Fruit fly (Drosophila melanogaster) whole organism, embryonic: ENCODE data around the gene nonC.
A peak's percentile ranks its signal among the peaks of the same experiment; 100 is the strongest.

Experiments
- B-H1 ChIP-seq: fragments of 200-800 bp; sonication (Bioruptor generic); IDR thresholded peaks from 3 replicates; pipeline ENCODE4 v1.3.6; 2022; ENCODE audit warnings: missing biosample characterization, missing genetic modification characterization
- BEAF-32 ChIP-seq: fragments of 200-800 bp; sonication (Bioruptor generic); optimal IDR thresholded peaks from 3 replicates; lab custom pipeline; 2017; ENCODE audit warnings: missing biosample characterization, missing genetic modification characterization, mild to moderate bottlenecking, moderate library complexity, missing genetic modification reagents
- BtbVII ChIP-seq: fragments of 200-800 bp; sonication (Bioruptor generic); optimal IDR thresholded peaks from 3 replicates; lab custom pipeline; 2017; ENCODE audit warnings: missing biosample characterization, mild to moderate bottlenecking, missing genetic modification characterization
- CG10267 ChIP-seq: fragments of 200-800 bp; sonication (Bioruptor generic); optimal IDR thresholded peaks from 2 replicates; lab custom pipeline; 2018; ENCODE audit warnings: missing biosample characterization, mild to moderate bottlenecking, missing genetic modification characterization, moderate library complexity
- CG10462 ChIP-seq: fragments of 200-800 bp; sonication (Bioruptor generic); optimal IDR thresholded peaks from 2 replicates; lab custom pipeline; 2016; ENCODE audit warnings: missing biosample characterization, missing genetic modification characterization
- CG10565 ChIP-seq: fragments of 200-800 bp; sonication (Bioruptor generic); optimal IDR thresholded peaks from 3 replicates; lab custom pipeline; 2016; ENCODE audit warnings: missing biosample characterization, mild to moderate bottlenecking, missing genetic modification characterization
- CG11696 ChIP-seq: fragments of 200-800 bp; sonication (Bioruptor generic); IDR thresholded peaks from 2 replicates; pipeline ENCODE4 v1.3.6; 2022; ENCODE audit warnings: missing biosample characterization, missing genetic modification characterization
- CG12219 ChIP-seq: fragments of 200-800 bp; sonication (Bioruptor generic); optimal IDR thresholded peaks from 3 replicates; lab custom pipeline; 2018; ENCODE audit warnings: missing biosample characterization, mild to moderate bottlenecking, missing genetic modification characterization
- CG1233 ChIP-seq: fragments of 200-800 bp; sonication (Bioruptor generic); optimal IDR thresholded peaks from 4 replicates; lab custom pipeline; 2018; ENCODE audit warnings: missing biosample characterization, mild to moderate bottlenecking, missing genetic modification characterization
- CG12942 ChIP-seq: fragments of 200-800 bp; sonication (Bioruptor generic); optimal IDR thresholded peaks from 3 replicates; lab custom pipeline; 2016; ENCODE audit warnings: missing biosample characterization, missing genetic modification characterization
- CG14050 ChIP-seq: fragments of 200-800 bp; sonication (Bioruptor generic); IDR thresholded peaks from 3 replicates; pipeline ENCODE4 v1.3.6; 2022; ENCODE audit warnings: missing biosample characterization, missing genetic modification characterization
- CG1603 ChIP-seq: fragments of 200-800 bp; sonication (Bioruptor generic); optimal IDR thresholded peaks from 2 replicates; lab custom pipeline; 2019; ENCODE audit warnings: missing biosample characterization, mild to moderate bottlenecking, missing genetic modification characterization, moderate library complexity
- CG1647 ChIP-seq: fragments of 200-800 bp; sonication (Bioruptor generic); optimal IDR thresholded peaks from 3 replicates; lab custom pipeline; 2016; ENCODE audit warnings: missing biosample characterization, missing genetic modification characterization
- CG16779 ChIP-seq: fragments of 200-800 bp; sonication (Bioruptor generic); IDR thresholded peaks from 2 replicates; pipeline ENCODE4 v1.3.6; 2022; ENCODE audit warnings: missing biosample characterization, missing genetic modification characterization
- CG16815 ChIP-seq: fragments of 200-800 bp; sonication (Bioruptor generic); optimal IDR thresholded peaks from 3 replicates; lab custom pipeline; 2017; ENCODE audit warnings: missing biosample characterization, mild to moderate bottlenecking, missing genetic modification characterization
- CG17361 ChIP-seq: fragments of 200-800 bp; sonication (Bioruptor generic); IDR thresholded peaks from 3 replicates; pipeline ENCODE4 v1.3.6; 2022; ENCODE audit warnings: missing biosample characterization, missing genetic modification characterization
- CG18476 ChIP-seq: fragments of 200-800 bp; sonication (Bioruptor generic); optimal IDR thresholded peaks from 2 replicates; lab custom pipeline; 2016; ENCODE audit warnings: missing biosample characterization, mild to moderate bottlenecking, missing genetic modification characterization
- CG2129 ChIP-seq: fragments of 200-800 bp; sonication (Bioruptor generic); IDR thresholded peaks from 2 replicates; pipeline ENCODE4 v1.3.6; 2022; ENCODE audit warnings: missing biosample characterization, missing genetic modification characterization; ENCODE audit not compliant: partially characterized antibody
- CG30020 ChIP-seq: fragments of 200-800 bp; optimal IDR thresholded peaks from 2 replicates; lab custom pipeline; 2019; ENCODE audit warnings: missing biosample characterization, mild to moderate bottlenecking, missing genetic modification characterization, moderate library complexity
- CG3407 ChIP-seq: fragments of 200-800 bp; sonication (Bioruptor generic); optimal IDR thresholded peaks from 2 replicates; lab custom pipeline; 2018; ENCODE audit warnings: missing biosample characterization, mild to moderate bottlenecking, missing genetic modification characterization
- CG3847 ChIP-seq: fragments of 200-800 bp; sonication (Bioruptor generic); IDR thresholded peaks from 2 replicates; pipeline ENCODE4 v1.3.6; 2022; ENCODE audit warnings: missing biosample characterization, missing genetic modification characterization
- CG3995 ChIP-seq: fragments of 200-800 bp; sonication (Bioruptor generic); optimal IDR thresholded peaks from 3 replicates; lab custom pipeline; 2016; ENCODE audit warnings: missing biosample characterization, missing genetic modification characterization
- CG43689 ChIP-seq: fragments of 200-800 bp; sonication (Bioruptor generic); IDR thresholded peaks from 2 replicates; pipeline ENCODE4 v1.3.6; 2022; ENCODE audit warnings: missing biosample characterization, missing genetic modification characterization
- CG4617 ChIP-seq: fragments of 200-800 bp; sonication (Bioruptor generic); optimal IDR thresholded peaks from 3 replicates; lab custom pipeline; 2016; ENCODE audit warnings: missing biosample characterization, missing genetic modification characterization, borderline replicate concordance
- CG4854 ChIP-seq: fragments of 200-800 bp; sonication (Bioruptor generic); optimal IDR thresholded peaks from 2 replicates; lab custom pipeline; 2016; ENCODE audit warnings: missing biosample characterization, missing genetic modification characterization, inconsistent platforms
- CG8944 ChIP-seq: fragments of 200-800 bp; sonication (Bioruptor generic); optimal IDR thresholded peaks from 3 replicates; lab custom pipeline; 2016; ENCODE audit warnings: missing biosample characterization, missing genetic modification characterization
- CG9437 ChIP-seq: fragments of 200-800 bp; sonication (Bioruptor generic); optimal IDR thresholded peaks from 2 replicates; lab custom pipeline; 2018; ENCODE audit warnings: missing biosample characterization, mild to moderate bottlenecking, missing genetic modification characterization
- D ChIP-seq, 2 experiments: fragments of 200-800 bp in 1 of 2; fragments of >200 bp in 1 of 2; sonication (Bioruptor generic) in 1 of 2; optimal IDR thresholded peaks; 2 replicates in 1 of 2; 3 replicates in 1 of 2; lab custom pipeline; 2017; ENCODE audit warnings: mild to moderate bottlenecking in 1 of 2, missing biosample characterization in 1 of 2, missing genetic modification characterization in 1 of 2, missing genetic modification reagents in 1 of 2
- HLH54F ChIP-seq: fragments of 200-800 bp; sonication (Bioruptor generic); optimal IDR thresholded peaks from 3 replicates; lab custom pipeline; 2016; ENCODE audit warnings: missing biosample characterization, missing genetic modification characterization
- Med ChIP-seq: fragments of 200-800 bp; sonication (Bioruptor generic); peaks from one replicate; lab custom pipeline; 2016; ENCODE audit warnings: missing biosample characterization, missing genetic modification characterization, mild to moderate bottlenecking, inconsistent platforms, moderate library complexity
- Opbp ChIP-seq: fragments of 200-800 bp; sonication (Bioruptor generic); IDR thresholded peaks from 3 replicates; pipeline ENCODE4 v1.3.6; 2022; ENCODE audit warnings: missing biosample characterization, missing genetic modification characterization; ENCODE audit not compliant: partially characterized antibody
- Rx ChIP-seq: fragments of 200-800 bp; sonication (Bioruptor generic); IDR thresholded peaks from 2 replicates; pipeline ENCODE4 v1.3.6; 2022; ENCODE audit warnings: missing biosample characterization, missing genetic modification characterization
- Side ChIP-seq: fragments of 200-800 bp; sonication (Bioruptor generic); optimal IDR thresholded peaks from 2 replicates; lab custom pipeline; 2016; ENCODE audit warnings: missing biosample characterization, missing genetic modification characterization
- Six4 ChIP-seq: fragments of 200-800 bp; sonication (Bioruptor generic); optimal IDR thresholded peaks from 2 replicates; lab custom pipeline; 2016; ENCODE audit warnings: missing biosample characterization, missing genetic modification characterization
- YL-1 ChIP-seq: fragments of 200-800 bp; sonication (Bioruptor generic); optimal IDR thresholded peaks from 3 replicates; lab custom pipeline; 2017; ENCODE audit warnings: missing biosample characterization, mild to moderate bottlenecking, missing genetic modification characterization
- ab ChIP-seq: fragments of 200-800 bp; sonication (Bioruptor generic); optimal IDR thresholded peaks from 2 replicates; lab custom pipeline; 2016; ENCODE audit warnings: missing biosample characterization, missing genetic modification characterization
- ash1 ChIP-seq: fragments of 200-800 bp; sonication (Bioruptor generic); optimal IDR thresholded peaks from 2 replicates; lab custom pipeline; 2018; ENCODE audit warnings: missing biosample characterization, mild to moderate bottlenecking, missing genetic modification characterization
- bcd ChIP-seq: fragments of 200-800 bp; sonication (Bioruptor generic); optimal IDR thresholded peaks from 2 replicates; lab custom pipeline; 2017; ENCODE audit warnings: missing biosample characterization, mild to moderate bottlenecking, missing genetic modification characterization
- da ChIP-seq: fragments of 200-800 bp; sonication (Bioruptor generic); optimal IDR thresholded peaks from 2 replicates; lab custom pipeline; 2016; ENCODE audit warnings: missing biosample characterization, missing genetic modification characterization
- dmrt99B ChIP-seq: fragments of 200-800 bp; sonication (Bioruptor generic); optimal IDR thresholded peaks from 2 replicates; lab custom pipeline; 2018; ENCODE audit warnings: missing biosample characterization, mild to moderate bottlenecking, missing genetic modification characterization, moderate library complexity
- exex ChIP-seq: fragments of 200-800 bp; sonication (Bioruptor generic); optimal IDR thresholded peaks from 4 replicates; lab custom pipeline; 2018; ENCODE audit warnings: missing biosample characterization, mild to moderate bottlenecking, missing genetic modification characterization, moderate library complexity
- ind ChIP-seq: fragments of 200-800 bp; sonication (Bioruptor generic); optimal IDR thresholded peaks from 3 replicates; lab custom pipeline; 2016; ENCODE audit warnings: missing biosample characterization, missing genetic modification characterization
- pzg ChIP-seq: fragments of 200-800 bp; sonication (Bioruptor generic); optimal IDR thresholded peaks from 3 replicates; lab custom pipeline; 2018; ENCODE audit warnings: missing biosample characterization, mild to moderate bottlenecking, missing genetic modification characterization, moderate library complexity
- repo ChIP-seq: fragments of 200-800 bp; sonication (Bioruptor generic); optimal IDR thresholded peaks from 2 replicates; lab custom pipeline; 2016; ENCODE audit warnings: missing biosample characterization, missing genetic modification characterization
- schlank ChIP-seq: fragments of 200-800 bp; sonication (Bioruptor generic); optimal IDR thresholded peaks from 2 replicates; lab custom pipeline; 2018; ENCODE audit warnings: missing biosample characterization, mild to moderate bottlenecking, missing genetic modification characterization
- sima ChIP-seq: fragments of 200-800 bp; sonication (Bioruptor generic); optimal IDR thresholded peaks from 2 replicates; lab custom pipeline; 2016; ENCODE audit warnings: missing biosample characterization, missing genetic modification characterization
- ssp ChIP-seq: fragments of 200-800 bp; sonication (Bioruptor generic); IDR thresholded peaks from 2 replicates; pipeline ENCODE4 v1.3.6; 2022; ENCODE audit warnings: missing biosample characterization, missing genetic modification characterization
- tx ChIP-seq: fragments of 200-800 bp; sonication (Bioruptor generic); optimal IDR thresholded peaks from 2 replicates; lab custom pipeline; 2016; ENCODE audit warnings: missing biosample characterization, missing genetic modification characterization
- vfl ChIP-seq: fragments of 200-800 bp; sonication (Bioruptor generic); optimal IDR thresholded peaks from 2 replicates; lab custom pipeline; 2016; ENCODE audit warnings: missing biosample characterization, missing genetic modification characterization
- zf30C ChIP-seq: fragments of 200-800 bp; sonication (Bioruptor generic); optimal IDR thresholded peaks from 3 replicates; lab custom pipeline; 2018; ENCODE audit warnings: missing biosample characterization, mild to moderate bottlenecking, missing genetic modification characterization

nonC gene

DNA sequence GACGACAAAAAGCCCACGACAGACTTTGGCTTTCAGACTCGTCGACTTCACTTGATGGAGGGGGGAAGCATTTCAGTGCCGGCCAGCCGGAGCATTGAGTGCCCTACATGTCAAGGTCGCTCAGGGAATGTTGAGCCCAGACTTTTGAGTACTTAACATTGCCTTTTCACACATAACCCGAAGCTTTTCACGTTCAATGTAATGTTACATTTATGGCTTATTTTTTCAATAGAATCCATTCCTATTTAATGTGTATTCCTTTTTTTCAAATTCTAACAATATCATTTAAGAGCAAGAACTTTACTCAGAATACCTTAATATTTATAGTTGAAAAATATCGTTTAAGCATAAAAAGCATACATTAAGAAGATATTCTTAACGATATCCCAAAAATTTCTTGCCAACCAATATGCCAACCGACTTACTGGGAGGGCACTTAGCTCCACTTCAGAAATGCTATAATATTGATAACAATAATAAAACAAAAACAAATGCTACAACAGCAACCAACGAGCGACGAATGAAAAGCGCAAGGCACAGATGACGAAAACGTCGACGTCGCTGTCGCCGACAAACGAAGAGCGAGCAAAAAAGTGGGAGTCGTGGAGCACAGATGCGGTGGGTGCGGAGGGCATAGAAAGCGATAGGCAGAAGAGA is 35.6 kb downstream of the nonC start (continued):
- TF ChIP-seq Med (GFP tag; lab: Kevin White, UChicago) (peak; percentile 88), CG14050 (GFP tag; lab: Robert Waterston, UW) (no peak), HLH54F (GFP tag; lab: Kevin White, UChicago) (peak; percentile 28), CG10565 (GFP tag; lab: Kevin White, UChicago) (no peak), CG8944 (no peak), YL-1 (GFP tag; lab: Kevin White, UChicago) (no peak), ind (GFP tag; lab: Kevin White, UChicago) (peak; percentile 89), CG1647 (GFP tag; lab: Kevin White, UChicago) (peak; percentile 69), CG11696 (GFP tag; lab: Robert Waterston, UW) (no peak), CG3995 (peak; percentile 59), sima (peak; percentile 43), exex (tag; lab: Kevin White, UChicago) (peak; percentile 20), CG4854 (GFP tag; lab: Kevin White, UChicago) (peak; percentile 61), CG10462 (no peak), da (GFP tag; lab: Kevin White, UChicago) (no peak), ash1 (GFP tag; lab: Kevin White, UChicago) (no peak), CG3847 (GFP tag; lab: Robert Waterston, UW) (peak; percentile 54), CG3407 (GFP tag; lab: Kevin White, UChicago) (no peak), ssp (GFP tag; lab: Robert Waterston, UW) (peak; percentile 69), CG16779 (no peak), CG43689 (GFP tag; lab: Robert Waterston, UW) (no peak), repo (GFP tag; lab: Kevin White, UChicago) (peak; percentile 58), CG17361 (GFP tag; lab: Robert Waterston, UW) (peak; percentile 96), pzg (GFP tag; lab: Kevin White, UChicago) (no peak), CG10267 (tag; lab: Kevin White, UChicago) (peak; percentile 74), B-H1 (GFP tag; lab: Robert Waterston, UW) (peak; percentile 58), CG1603 (no peak), tx (GFP tag; lab: Kevin White, UChicago) (no peak), CG18476 (peak; percentile 82), CG12942 (GFP tag; lab: Kevin White, UChicago) (no peak), schlank (tag; lab: Kevin White, UChicago) (no peak), Opbp (no peak), ab (GFP tag; lab: Kevin White, UChicago) (no peak), CG30020 (tag; lab: Kevin White, UChicago) (peak; percentile 56), dmrt99B (tag; lab: Kevin White, UChicago) (peak; percentile 76), CG12219 (peak; percentile 61), Rx (GFP tag; lab: Robert Waterston, UW) (peak; percentile 64), CG1233 (GFP tag; lab: Kevin White, UChicago) (peak; percentile 23), zf30C (GFP tag; lab: Kevin White, UChicago) (no peak), D (optimal IDR thresholded peaks at IDR 0.05; lab: Kevin White, UChicago) (no peak), D (GFP tag; optimal IDR thresholded peaks at IDR 0.05; lab: Kevin White, UChicago) (peak; percentile 86), BtbVII (GFP tag; lab: Kevin White, UChicago) (peak; percentile 82), CG9437 (GFP tag; lab: Kevin White, UChicago) (peak; percentile 39), BEAF-32 (no peak), Side (GFP tag; lab: Kevin White, UChicago) (peak; percentile 81), vfl (no peak), CG16815 (GFP tag; lab: Kevin White, UChicago) (no peak), CG2129 (GFP tag; lab: Robert Waterston, UW) (no peak), CG4617 (GFP tag; lab: Kevin White, UChicago) (no peak), Six4 (GFP tag; lab: Kevin White, UChicago) (peak; percentile 70), bcd (peak; percentile 88)
